Fruit fly (Drosophila melanogaster): Measurements from ENCODE around the gene Best4.

DNA sequence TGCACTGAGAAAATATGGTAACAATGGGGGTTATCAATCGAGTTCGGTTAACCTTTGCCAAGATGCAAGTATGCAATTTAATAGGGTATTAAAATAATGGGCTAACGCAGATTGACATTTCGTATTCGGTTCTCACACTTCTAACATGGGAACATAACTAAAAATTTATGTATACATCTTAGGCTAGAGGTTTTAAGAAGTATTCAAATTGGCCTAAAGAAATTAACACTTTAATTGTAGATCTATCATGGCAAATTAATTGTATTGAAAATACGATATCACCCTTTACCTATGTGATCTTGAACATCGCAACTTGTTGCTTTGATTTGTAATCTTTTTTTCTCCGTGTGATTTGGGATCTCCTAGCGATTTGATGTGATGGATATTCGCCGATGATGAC lies 46.2 kb upstream of the Best4 start:
- TF ChIP-seq CG8478 (optimal IDR thresholded peaks at IDR 0.05) (no peak), CTCF (optimal IDR thresholded peaks at IDR 0.05) (no peak)

Measured in S2 (cell line).